Worm (Caenorhabditis elegans) whole organism, L2 larva: ENCODE measurements around the gene pgl-2.

Experiments
- C34F6.9 ChIP-seq: fragments of 150-350 bp; optimal IDR thresholded peaks from 2 replicates; lab custom pipeline; 2014; ENCODE audit warnings: missing biosample characterization, missing genetic modification characterization
- F13H6.1 ChIP-seq: sonication (generic microtip); optimal IDR thresholded peaks from 2 replicates; lab custom pipeline; 2016; ENCODE audit warnings: missing genetic modification characterization, missing compliant biosample characterization
- R02D3.7 ChIP-seq: fragments of 150-350 bp; optimal IDR thresholded peaks from 2 replicates; lab custom pipeline; 2014; ENCODE audit warnings: missing biosample characterization, missing genetic modification characterization
- aly-2 ChIP-seq: fragments of 150-350 bp; optimal IDR thresholded peaks from 2 replicates; lab custom pipeline; 2014; ENCODE audit warnings: missing biosample characterization, missing genetic modification characterization
- ama-1 ChIP-seq: fragments of 150-350 bp; optimal IDR thresholded peaks from 2 replicates; lab custom pipeline; 2018; ENCODE audit warnings: inconsistent platforms
- ceh-16 ChIP-seq: fragments of 150-350 bp; optimal IDR thresholded peaks from 2 replicates; lab custom pipeline; 2014; ENCODE audit warnings: missing biosample characterization, missing genetic modification characterization
- crh-2 ChIP-seq: sonication (generic microtip); optimal IDR thresholded peaks from 2 replicates; lab custom pipeline; 2017; ENCODE audit warnings: missing biosample characterization, missing genetic modification characterization
- dmd-4 ChIP-seq: sonication (generic microtip); optimal IDR thresholded peaks from 2 replicates; lab custom pipeline; 2017; ENCODE audit warnings: missing biosample characterization, missing genetic modification characterization
- egl-27 ChIP-seq: sonication (generic microtip); optimal IDR thresholded peaks from 3 replicates; lab custom pipeline; 2017; ENCODE audit warnings: missing biosample characterization, missing genetic modification reagents, missing genetic modification characterization
- elt-1 ChIP-seq: fragments of 150-350 bp; optimal IDR thresholded peaks from 2 replicates; lab custom pipeline; 2014; ENCODE audit warnings: missing biosample characterization, missing genetic modification characterization
- elt-3 ChIP-seq: sonication (generic microtip); optimal IDR thresholded peaks from 2 replicates; lab custom pipeline; 2017; ENCODE audit warnings: missing biosample characterization, missing genetic modification characterization
- fos-1 ChIP-seq: fragments of 150-350 bp; optimal IDR thresholded peaks from 2 replicates; lab custom pipeline; 2014; ENCODE audit warnings: missing biosample characterization, missing genetic modification characterization
- gmeb-1 ChIP-seq: fragments of 150-350 bp; optimal IDR thresholded peaks from 2 replicates; lab custom pipeline; 2014; ENCODE audit warnings: missing biosample characterization, missing genetic modification characterization
- lin-11 ChIP-seq: fragments of 150-350 bp; sonication (generic microtip); optimal IDR thresholded peaks from 2 replicates; lab custom pipeline; 2014; ENCODE audit warnings: missing biosample characterization, missing genetic modification characterization, inconsistent platforms, mixed read lengths
- lin-13 ChIP-seq: fragments of 150-350 bp; optimal IDR thresholded peaks from 2 replicates; lab custom pipeline; 2014; ENCODE audit warnings: missing biosample characterization, missing genetic modification reagents, missing genetic modification characterization
- lin-39 ChIP-seq: fragments of 150-350 bp; optimal IDR thresholded peaks from 2 replicates; lab custom pipeline; 2014; ENCODE audit warnings: missing biosample characterization, missing genetic modification reagents, missing genetic modification characterization
- lsy-2 ChIP-seq, 2 experiments: fragments of 150-350 bp in 1 of 2; sonication (generic microtip) in 1 of 2; optimal IDR thresholded peaks; 2 replicates each; lab custom pipeline; 2014 to 2017; ENCODE audit warnings: missing biosample characterization in 2 of 2, missing genetic modification characterization in 2 of 2
- mab-5 ChIP-seq: fragments of 150-350 bp; optimal IDR thresholded peaks from 2 replicates; lab custom pipeline; 2014; ENCODE audit warnings: missing biosample characterization, missing genetic modification characterization
- mdl-1 ChIP-seq, 2 experiments: fragments of 150-350 bp in 1 of 2; sonication (generic microtip) in 1 of 2; optimal IDR thresholded peaks; 2 replicates each; lab custom pipeline; 2017; ENCODE audit warnings: missing biosample characterization in 2 of 2, missing genetic modification characterization in 2 of 2
- nhr-10 ChIP-seq: sonication (generic microtip); optimal IDR thresholded peaks from 2 replicates; lab custom pipeline; 2017; ENCODE audit warnings: missing biosample characterization, missing genetic modification characterization
- nhr-11 ChIP-seq: fragments of 150-350 bp; optimal IDR thresholded peaks from 2 replicates; lab custom pipeline; 2014; ENCODE audit warnings: missing biosample characterization, missing genetic modification characterization
- nhr-12 ChIP-seq: fragments of 150-350 bp; optimal IDR thresholded peaks from 2 replicates; lab custom pipeline; 2014; ENCODE audit warnings: missing biosample characterization, missing genetic modification characterization
- nhr-129 ChIP-seq: fragments of 150-350 bp; optimal IDR thresholded peaks from 2 replicates; lab custom pipeline; 2014; ENCODE audit warnings: missing biosample characterization, missing genetic modification characterization
- nhr-23 ChIP-seq: fragments of 150-350 bp; optimal IDR thresholded peaks from 2 replicates; lab custom pipeline; 2014; ENCODE audit warnings: missing biosample characterization, missing genetic modification reagents, missing genetic modification characterization
- nhr-6 ChIP-seq: fragments of 150-350 bp; optimal IDR thresholded peaks from 2 replicates; lab custom pipeline; 2014; ENCODE audit warnings: missing biosample characterization, missing genetic modification characterization
- sma-3 ChIP-seq: sonication (generic microtip); optimal IDR thresholded peaks from 2 replicates; lab custom pipeline; 2016; ENCODE audit warnings: missing genetic modification reagents, missing genetic modification characterization, missing compliant biosample characterization
- sma-9 ChIP-seq, 2 experiments: fragments of 150-350 bp in 1 of 2; sonication (generic microtip) in 1 of 2; optimal IDR thresholded peaks; 2 replicates each; lab custom pipeline; 2014 to 2016; ENCODE audit warnings: missing genetic modification characterization in 2 of 2, mild to moderate bottlenecking in 1 of 2, missing biosample characterization in 1 of 2, missing compliant biosample characterization in 1 of 2, missing genetic modification reagents in 1 of 2, moderate library complexity in 1 of 2
- snpc-4 ChIP-seq: fragments of 150-350 bp; optimal IDR thresholded peaks from 2 replicates; lab custom pipeline; 2014; ENCODE audit warnings: missing biosample characterization, missing genetic modification characterization
- unc-39 ChIP-seq: fragments of 150-350 bp; optimal IDR thresholded peaks from 2 replicates; lab custom pipeline; 2014; ENCODE audit warnings: missing biosample characterization, missing genetic modification characterization
- unc-55 ChIP-seq: fragments of 150-350 bp; sonication (generic microtip); optimal IDR thresholded peaks from 3 replicates; lab custom pipeline; 2014; ENCODE audit warnings: missing biosample characterization, missing genetic modification reagents, missing genetic modification characterization
- unc-62 ChIP-seq: fragments of 150-350 bp; optimal IDR thresholded peaks from 2 replicates; lab custom pipeline; 2014; ENCODE audit warnings: missing biosample characterization, missing genetic modification reagents, missing genetic modification characterization
- zag-1 ChIP-seq: fragments of 150-350 bp; optimal IDR thresholded peaks from 2 replicates; lab custom pipeline; 2014; ENCODE audit warnings: missing biosample characterization, missing genetic modification characterization
- ztf-1 ChIP-seq: fragments of 200-800 bp; sonication (Bioruptor generic); conservative IDR thresholded peaks from 2 replicates; pipeline ENCODE4 v1.3.6; 2022; ENCODE audit warnings: missing genetic modification characterization, missing compliant biosample characterization
- ztf-4 ChIP-seq: fragments of 150-350 bp; optimal IDR thresholded peaks from 2 replicates; lab custom pipeline; 2014; ENCODE audit warnings: missing biosample characterization, missing genetic modification characterization

The pgl-2 gene

ce11 chrIII:8652922-8653321 is 22.3 kb downstream of the pgl-2 start (continued):
- TF ChIP-seq ztf-4 (tag; lab: Kevin White, UChicago) = peak; percentile 9
- no peak for TF ChIP-seq ztf-1 (GFP tag; lab: Robert Waterston, UW)
- TF ChIP-seq lin-39 (tag; lab: Kevin White, UChicago) = no peak
- TF ChIP-seq zag-1 (tag; lab: Kevin White, UChicago) = no peak
- TF ChIP-seq dmd-4 (tag; lab: Kevin White, UChicago) = no peak
- TF ChIP-seq snpc-4 (tag; lab: Kevin White, UChicago) = no peak
- no peak for TF ChIP-seq crh-2 (tag; lab: Kevin White, UChicago)
- no peak for TF ChIP-seq nhr-11 (tag; lab: Kevin White, UChicago)
- no peak for TF ChIP-seq elt-3
- TF ChIP-seq aly-2 (tag; lab: Kevin White, UChicago) = no peak
- TF ChIP-seq nhr-23 (tag; lab: Kevin White, UChicago) = no peak
- TF ChIP-seq C34F6.9 = peak; percentile 38
- no peak for TF ChIP-seq unc-39 (tag; lab: Kevin White, UChicago)
- TF ChIP-seq sma-9 (GFP tag; optimal IDR thresholded peaks at IDR 0.05; lab: Kevin White, UChicago) = peak; percentile 39
- no peak for TF ChIP-seq sma-9 (tag; optimal IDR thresholded peaks at IDR 0.05; lab: Kevin White, UChicago)
- TF ChIP-seq R02D3.7 = no peak

ce11 chrIII:8652112-8652694 is 23.0 kb downstream of the pgl-2 start:
- TF ChIP-seq nhr-11 (tag; lab: Kevin White, UChicago) (no peak), sma-3 (GFP tag; lab: Kevin White, UChicago) (peak; percentile 3), unc-55 (no peak), unc-62 (no peak), gmeb-1 (tag; lab: Kevin White, UChicago) (peak; percentile 17), fos-1 (no peak), ama-1 (peak; percentile 70), lin-13 (GFP tag; lab: Kevin White, UChicago) (no peak), lin-11 (tag; lab: Kevin White, UChicago) (no peak), egl-27 (tag; lab: Kevin White, UChicago) (no peak), R02D3.7 (no peak), lsy-2 (tag; optimal IDR thresholded peaks at IDR 0.05; lab: Kevin White, UChicago) (peak in 1 of 2 experiments; percentile 17)

DNA sequence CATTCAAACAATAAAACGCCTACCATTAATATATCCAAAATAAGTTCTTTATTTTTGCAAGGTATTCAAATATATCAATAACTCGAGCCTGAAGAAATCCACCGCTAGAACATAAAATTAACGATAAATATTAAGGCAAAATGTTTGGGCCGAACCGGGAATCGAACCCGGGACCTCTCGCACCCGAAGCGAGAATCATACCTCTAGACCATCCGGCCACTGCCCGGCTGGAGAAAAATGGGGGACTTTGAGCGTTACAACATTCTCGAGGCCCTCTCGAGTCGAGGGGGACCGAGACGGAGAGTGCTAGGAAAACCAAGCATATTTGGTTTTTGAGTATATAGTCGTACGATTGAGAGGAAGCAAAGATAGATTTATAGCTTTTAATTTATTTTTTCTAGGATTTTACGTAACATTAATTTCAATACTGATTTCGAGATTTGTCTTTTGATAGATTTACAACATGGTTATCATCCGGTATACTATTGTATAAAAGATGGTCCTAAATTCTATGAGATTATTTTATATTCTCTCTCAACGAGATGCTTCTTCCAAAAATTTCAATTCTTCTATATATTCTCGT is 24.9 kb downstream of the pgl-2 start, which contains the start of gene flp-23:
TSS of gene flp-23 (plus strand) at position 533 of the 583 bp plus-strand sequence.
- TF ChIP-seq ceh-16 (no peak), lin-13 (GFP tag; lab: Kevin White, UChicago) (peak; percentile 43), unc-39 (tag; lab: Kevin White, UChicago) (no peak), nhr-12 (tag; lab: Kevin White, UChicago) (no peak), unc-55 (peak; percentile 62), lsy-2 (tag; optimal IDR thresholded peaks at IDR 0.05; lab: Kevin White, UChicago) (peak in 1 of 2 experiments; percentile 48), snpc-4 (tag; lab: Kevin White, UChicago) (no peak), nhr-129 (peak; percentile 37), F13H6.1 (tag; lab: Kevin White, UChicago) (no peak), sma-3 (GFP tag; lab: Kevin White, UChicago) (peak; percentile 10), mab-5 (tag; lab: Kevin White, UChicago) (no peak), nhr-6 (tag; lab: Kevin White, UChicago) (no peak)

ce11 chrIII:8648589-8648988 is 26.6 kb downstream of the pgl-2 start, which contains the start of gene F22B7.3:
TSS of gene F22B7.3 (plus strand) at chrIII:8648889.
- TF ChIP-seq zag-1 (tag; lab: Kevin White, UChicago) = no peak
- no peak for TF ChIP-seq R02D3.7
- no peak for TF ChIP-seq mdl-1 (tag; optimal IDR thresholded peaks at IDR 0.05; lab: Kevin White, UChicago)
- TF ChIP-seq F13H6.1 (tag; lab: Kevin White, UChicago) = no peak
- TF ChIP-seq elt-1 = no peak
- TF ChIP-seq nhr-10 = no peak

- TF ChIP-seq C34F6.9 (no peak), fos-1 (peak; percentile 32), sma-9 (GFP tag; optimal IDR thresholded peaks at IDR 0.05; lab: Kevin White, UChicago) (peak; percentile 9), sma-9 (tag; optimal IDR thresholded peaks at IDR 0.05; lab: Kevin White, UChicago) (no peak)
Measured at ce11 chrIII:8646021-8646420, 29.2 kb downstream of the pgl-2 start.
